Fruit fly (Drosophila melanogaster) whole organism, embryonic: Measurements from ENCODE around the gene CG43163.

Experiments used
- CG15269 ChIP-seq: fragments of 200-800 bp; sonication (Bioruptor generic); optimal IDR thresholded peaks from 2 replicates; lab custom pipeline; 2018; ENCODE audit warnings: missing biosample characterization, mild to moderate bottlenecking, missing genetic modification characterization, moderate library complexity
- Doc2 ChIP-seq: fragments of 200-800 bp; sonication (Bioruptor generic); IDR thresholded peaks from 2 replicates; pipeline ENCODE4 v1.3.6; 2022; ENCODE audit warnings: missing biosample characterization, missing genetic modification characterization

dm6 chr3L:8458767-8459614 lies 48.0 kb downstream of the CG43163 start:
- TF ChIP-seq CG15269 (no peak), Doc2 (no peak)
